Worm (Caenorhabditis elegans): Measurements from ENCODE around the gene srh-166.

DNA sequence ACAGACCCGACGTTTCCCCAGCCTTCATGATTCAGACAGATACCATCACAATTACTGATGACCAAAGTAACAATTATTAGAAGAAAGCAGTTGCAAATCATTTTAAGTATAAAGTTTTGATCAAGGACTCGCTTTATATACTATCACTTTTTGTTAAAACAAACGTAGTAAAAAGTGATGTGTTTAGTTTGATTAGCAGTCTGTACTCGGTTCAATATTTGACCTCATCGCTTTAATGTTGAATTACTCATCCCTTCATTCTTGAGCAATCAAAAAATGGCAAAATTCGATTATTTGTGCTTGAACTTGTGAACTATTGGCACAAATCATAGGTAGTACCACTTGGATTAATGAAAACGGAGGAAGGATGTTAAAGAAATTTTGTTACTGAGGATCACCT, 32.6 kb upstream of the srh-166 start, which contains the start of gene abf-4:
- TF ChIP-seq hnd-1 (tag; optimal IDR thresholded peaks at IDR 0.05) (no peak), tbx-11 (GFP tag; IDR thresholded peaks at IDR 0.05) (no peak), ama-1 (optimal IDR thresholded peaks at IDR 0.05) (no peak)

All from whole organism, early embryonic.